Worm (Caenorhabditis elegans): Measurements from ENCODE around the gene gba-4.
A peak's percentile ranks its signal among the peaks of the same experiment; 100 is the strongest.

The gba-4 gene

ce11 chrIV:5337649-5338048, 13.0 kb downstream of the gba-4 start (continued):
- TF ChIP-seq hlh-11 (tag; optimal IDR thresholded peaks at IDR 0.05): no peak

ce11 chrIV:5334518-5334917, 16.2 kb downstream of the gba-4 start:
- TF ChIP-seq ctbp-1 (GFP tag; IDR thresholded peaks at IDR 0.05) (no peak), attf-4 (tag; optimal IDR thresholded peaks at IDR 0.05) (no peak), T26A8.4 (GFP tag; IDR thresholded peaks at IDR 0.05) (peak; percentile 70; the same call in 1 of the 2 replicates), R02D3.7 (tag; optimal IDR thresholded peaks at IDR 0.05) (no peak), F44E2.7 (GFP tag; IDR thresholded peaks at IDR 0.05) (no peak), cey-2 (tag; optimal IDR thresholded peaks at IDR 0.05; ENCODE audit: borderline replicate concordance, insufficient read depth) (no peak), nhr-10 (tag; optimal IDR thresholded peaks at IDR 0.05) (no peak), unc-130 (GFP tag; optimal IDR thresholded peaks at IDR 0.05) (no peak), nhr-11 (tag; optimal IDR thresholded peaks at IDR 0.05) (no peak), ama-1 (optimal IDR thresholded peaks at IDR 0.05) (no peak), vab-7 (GFP tag; IDR thresholded peaks at IDR 0.05) (no peak; the same call in 1 of the 2 replicates), madf-5 (GFP tag; IDR thresholded peaks at IDR 0.05) (no peak), set-16 (GFP tag; IDR thresholded peaks at IDR 0.05) (no peak), tra-1 (GFP tag; IDR thresholded peaks at IDR 0.05) (no peak), nhr-111 (GFP tag; optimal IDR thresholded peaks at IDR 0.05) (peak; percentile 64), unc-39 (tag; optimal IDR thresholded peaks at IDR 0.05) (no peak), F37D6.2 (tag; optimal IDR thresholded peaks at IDR 0.05) (peak; percentile 19), duxl-1 (tag; optimal IDR thresholded peaks at IDR 0.05; ENCODE audit: poor library complexity) (peak; percentile 25), zfp-2 (tag; optimal IDR thresholded peaks at IDR 0.05) (no peak), D1046.2 (GFP tag; IDR thresholded peaks at IDR 0.05) (no peak), T20F7.1 (GFP tag; optimal IDR thresholded peaks at IDR 0.05) (no peak), hlh-11 (tag; optimal IDR thresholded peaks at IDR 0.05) (peak; percentile 49), ceh-28 (tag; optimal IDR thresholded peaks at IDR 0.05) (no peak), lin-13 (GFP tag; optimal IDR thresholded peaks at IDR 0.05) (no peak), unc-62 (GFP tag; optimal IDR thresholded peaks at IDR 0.05 in 1 of 2) (peak in 1 of 2 experiments; percentile 19), unc-62 (tag; optimal IDR thresholded peaks at IDR 0.05) (no peak), skn-1 (tag; optimal IDR thresholded peaks at IDR 0.05) (no peak), dmd-8 (GFP tag; IDR thresholded peaks at IDR 0.05) (no peak), dmd-9 (GFP tag; IDR thresholded peaks at IDR 0.05) (no peak), mdl-1 (tag; optimal IDR thresholded peaks at IDR 0.05) (no peak), fos-1 (tag; optimal IDR thresholded peaks at IDR 0.05) (no peak), hlh-30 (tag; optimal IDR thresholded peaks at IDR 0.05; ENCODE audit: insufficient read depth) (peak; percentile 47), egl-27 (tag; optimal IDR thresholded peaks at IDR 0.05) (no peak), Y75B8A.6 (GFP tag; IDR thresholded peaks at IDR 0.05) (no peak), spr-3 (GFP tag; optimal IDR thresholded peaks at IDR 0.05) (no peak), ceh-20 (GFP tag; IDR thresholded peaks at IDR 0.05) (0 out of 2 replicates have a peak, but pooled peaks have one; percentile 67), pqm-1 (tag; optimal IDR thresholded peaks at IDR 0.05) (no peak), ztf-11 (tag; optimal IDR thresholded peaks at IDR 0.05) (no peak), dmd-6 (GFP tag; IDR thresholded peaks at IDR 0.05) (peak; percentile 58), nhr-6 (tag; optimal IDR thresholded peaks at IDR 0.05) (no peak), lim-7 (GFP tag; IDR thresholded peaks at IDR 0.05) (no peak), ztf-7 (tag; optimal IDR thresholded peaks at IDR 0.05) (no peak), mxl-3 (GFP tag; optimal IDR thresholded peaks at IDR 0.05) (peak; percentile 25), ZK546.5 (tag; optimal IDR thresholded peaks at IDR 0.05) (no peak), jun-1 (tag; optimal IDR thresholded peaks at IDR 0.05) (no peak), saeg-2 (GFP tag; IDR thresholded peaks at IDR 0.05) (no peak), daf-16 (GFP tag; optimal IDR thresholded peaks at IDR 0.05) (peak; percentile 6 to 34), daf-16 (tag; optimal IDR thresholded peaks at IDR 0.05) (peak; percentile 50), spr-1 (tag; optimal IDR thresholded peaks at IDR 0.05) (no peak), zip-2 (tag; optimal IDR thresholded peaks at IDR 0.05) (no peak), zag-1 (tag; optimal IDR thresholded peaks at IDR 0.05) (no peak)

Data from whole organism, L4 larva.